Fruit fly (Drosophila melanogaster): ENCODE results near the gene CG31870.

DNA sequence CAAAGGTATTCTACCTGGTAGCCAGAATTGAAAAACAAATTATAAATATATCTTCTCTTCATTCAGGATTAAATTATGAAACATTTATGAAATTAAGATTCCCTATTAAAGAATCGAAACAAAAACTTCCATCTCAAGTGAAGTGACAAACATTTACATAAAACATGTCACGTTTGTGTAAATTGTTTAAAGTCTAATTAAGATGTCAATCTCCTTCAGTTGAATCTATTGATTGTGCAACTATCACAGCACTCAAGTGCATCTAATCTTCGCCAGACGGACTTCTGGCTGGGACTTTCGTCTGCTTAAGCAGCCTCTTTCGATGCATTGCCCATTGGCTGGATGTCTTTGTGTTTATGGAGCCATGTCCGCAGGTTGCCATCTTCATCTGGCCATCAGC is 2.0 kb downstream of the CG31870 start:
- TF ChIP-seq GATAd (GFP tag; optimal IDR thresholded peaks at IDR 0.05) (no peak), OdsH (GFP tag; optimal IDR thresholded peaks at IDR 0.05) (no peak), ey (GFP tag; optimal IDR thresholded peaks at IDR 0.05) (no peak), tai (GFP tag; optimal IDR thresholded peaks at IDR 0.05) (no peak), sage (GFP tag; optimal IDR thresholded peaks at IDR 0.05) (no peak), Hnf4 (GFP tag; optimal IDR thresholded peaks at IDR 0.05) (no peak), Rel (GFP tag; optimal IDR thresholded peaks at IDR 0.05) (no peak), Rel (tag; optimal IDR thresholded peaks at IDR 0.05) (no peak), Sp1 (GFP tag; optimal IDR thresholded peaks at IDR 0.05) (no peak), lola (GFP tag; optimal IDR thresholded peaks at IDR 0.05) (no peak), fru (GFP tag; optimal IDR thresholded peaks at IDR 0.05) (no peak), Abd-B (GFP tag; optimal IDR thresholded peaks at IDR 0.05) (no peak), Hr78 (GFP tag; optimal IDR thresholded peaks at IDR 0.05) (no peak), dmrt93B (GFP tag; optimal IDR thresholded peaks at IDR 0.05) (no peak), psq (GFP tag; optimal IDR thresholded peaks at IDR 0.05) (no peak)

All from whole organism, wandering third instar larva.